Fruit fly (Drosophila melanogaster) whole organism, wandering third instar larva: ENCODE data around the gene CG14668.

Experiments used
- Abd-B ChIP-seq: fragments of >200 bp; optimal IDR thresholded peaks from 2 replicates; lab custom pipeline; 2017; ENCODE audit warnings: missing biosample characterization, missing genetic modification characterization
- CG32264 ChIP-seq: fragments of 200-800 bp; sonication (Bioruptor generic); optimal IDR thresholded peaks from 2 replicates; lab custom pipeline; 2016; ENCODE audit warnings: missing biosample characterization, missing genetic modification characterization
- CG9705 ChIP-seq: fragments of 200-800 bp; sonication (Bioruptor generic); optimal IDR thresholded peaks from 2 replicates; lab custom pipeline; 2018; ENCODE audit warnings: missing biosample characterization, mild to moderate bottlenecking, missing genetic modification characterization
- CrebA ChIP-seq: fragments of 200-800 bp; sonication (Bioruptor generic); optimal IDR thresholded peaks from 2 replicates; lab custom pipeline; 2016; ENCODE audit warnings: missing biosample characterization, mild to moderate bottlenecking, missing genetic modification characterization, borderline replicate concordance
- Dfd ChIP-seq: fragments of >200 bp; optimal IDR thresholded peaks from 2 replicates; lab custom pipeline; 2017; ENCODE audit warnings: missing biosample characterization, missing genetic modification characterization
- Dif ChIP-seq: fragments of 200-275, 200-300 bp; sonication (Bioruptor generic); optimal IDR thresholded peaks from 2 replicates; lab custom pipeline; 2018; ENCODE audit warnings: missing biosample characterization, missing genetic modification characterization; ENCODE audit not compliant: partially characterized antibody
- GATAd ChIP-seq: sonication (Bioruptor generic); optimal IDR thresholded peaks from 2 replicates; lab custom pipeline; 2016; ENCODE audit warnings: missing biosample characterization, missing genetic modification characterization
- HLH106 ChIP-seq: fragments of 200-800 bp; optimal IDR thresholded peaks from 3 replicates; lab custom pipeline; 2019; ENCODE audit warnings: missing biosample characterization, mild to moderate bottlenecking, missing genetic modification characterization, moderate library complexity
- Hnf4 ChIP-seq: fragments of 200-800 bp; sonication (Bioruptor generic); optimal IDR thresholded peaks from 2 replicates; lab custom pipeline; 2016; ENCODE audit warnings: missing biosample characterization, mild to moderate bottlenecking, missing genetic modification characterization
- Hr78 ChIP-seq: fragments of >200 bp; optimal IDR thresholded peaks from 2 replicates; lab custom pipeline; 2017; ENCODE audit warnings: missing biosample characterization, missing genetic modification characterization
- Hr83 ChIP-seq: fragments of 200-300 bp; sonication (Bioruptor generic); optimal IDR thresholded peaks from 2 replicates; lab custom pipeline; 2016; ENCODE audit warnings: missing biosample characterization, mild to moderate bottlenecking, missing genetic modification characterization, moderate library complexity; ENCODE audit not compliant: poor library complexity, severe bottlenecking
- Jra ChIP-seq: sonication (Bioruptor generic); optimal IDR thresholded peaks from 2 replicates; lab custom pipeline; 2016; ENCODE audit warnings: missing biosample characterization, missing genetic modification characterization
- Mio ChIP-seq: sonication (Bioruptor generic); optimal IDR thresholded peaks from 2 replicates; lab custom pipeline; 2016; ENCODE audit warnings: missing biosample characterization, missing genetic modification characterization
- Myc ChIP-seq: fragments of >200 bp; optimal IDR thresholded peaks from 2 replicates; lab custom pipeline; 2017
- N ChIP-seq: fragments of >200 bp; optimal IDR thresholded peaks from 2 replicates; lab custom pipeline; 2018; ENCODE audit warnings: missing biosample characterization, missing external identifiers, missing genetic modification characterization
- OdsH ChIP-seq: fragments of 200-800 bp; sonication (Bioruptor generic); optimal IDR thresholded peaks from 2 replicates; lab custom pipeline; 2016; ENCODE audit warnings: missing biosample characterization, mild to moderate bottlenecking, missing genetic modification characterization
- Rel ChIP-seq, 2 experiments: fragments of 200-800 bp; sonication (Bioruptor generic) in 1 of 2; optimal IDR thresholded peaks; 2 replicates in 1 of 2; 3 replicates in 1 of 2; lab custom pipeline; 2016 to 2019; ENCODE audit warnings: mild to moderate bottlenecking in 2 of 2, missing biosample characterization in 2 of 2, missing genetic modification characterization in 2 of 2, moderate library complexity in 1 of 2
- Sp1 ChIP-seq: fragments of 200-800 bp; sonication (Bioruptor generic); optimal IDR thresholded peaks from 3 replicates; lab custom pipeline; 2019; ENCODE audit warnings: missing biosample characterization, mild to moderate bottlenecking, missing genetic modification characterization, moderate library complexity
- Vsx2 ChIP-seq: fragments of 200-300, 225-300 bp; sonication (Bioruptor generic); optimal IDR thresholded peaks from 2 replicates; lab custom pipeline; 2018; ENCODE audit warnings: missing biosample characterization, missing genetic modification characterization; ENCODE audit not compliant: partially characterized antibody
- br ChIP-seq: fragments of 200-800 bp; sonication (Bioruptor generic); optimal IDR thresholded peaks from 2 replicates; lab custom pipeline; 2016; ENCODE audit warnings: missing biosample characterization, missing genetic modification characterization
- brk ChIP-seq: fragments of 200-800 bp; sonication (Bioruptor generic); optimal IDR thresholded peaks from 2 replicates; lab custom pipeline; 2016; ENCODE audit warnings: missing biosample characterization, mild to moderate bottlenecking, missing genetic modification characterization
- dl ChIP-seq, 2 experiments: fragments of 175-275, 200-275 bp in 1 of 2; fragments of 200-275 bp in 1 of 2; sonication (Bioruptor generic); optimal IDR thresholded peaks; lab custom pipeline; 2018; ENCODE audit warnings: mild to moderate bottlenecking in 2 of 2, missing biosample characterization in 2 of 2, missing genetic modification characterization in 2 of 2, moderate library complexity in 2 of 2; ENCODE audit not compliant: partially characterized antibody in 2 of 2, insufficient read depth in 1 of 2
- dmrt93B ChIP-seq: fragments of 200-800 bp; sonication (Bioruptor generic); optimal IDR thresholded peaks from 2 replicates; lab custom pipeline; 2018; ENCODE audit warnings: missing biosample characterization, mild to moderate bottlenecking, missing genetic modification characterization
- dsf ChIP-seq: sonication (Bioruptor generic); optimal IDR thresholded peaks from 2 replicates; lab custom pipeline; 2016; ENCODE audit warnings: missing biosample characterization, missing genetic modification characterization, borderline replicate concordance
- ey ChIP-seq: fragments of 200-800 bp; sonication (Bioruptor generic); optimal IDR thresholded peaks from 2 replicates; lab custom pipeline; 2016; ENCODE audit warnings: missing biosample characterization, missing genetic modification characterization
- foxo ChIP-seq, 2 experiments: fragments of 200-800 bp; sonication (Bioruptor generic); optimal IDR thresholded peaks; 2 replicates in 1 of 2; 3 replicates in 1 of 2; lab custom pipeline; 2016 to 2017; ENCODE audit warnings: missing biosample characterization in 2 of 2, missing genetic modification characterization in 2 of 2
- fru ChIP-seq: fragments of 200-800 bp; sonication (Bioruptor generic); optimal IDR thresholded peaks from 3 replicates; lab custom pipeline; 2016; ENCODE audit warnings: missing biosample characterization, mild to moderate bottlenecking, missing genetic modification characterization
- h ChIP-seq: fragments of 200-800 bp; sonication (Bioruptor generic); optimal IDR thresholded peaks from 3 replicates; lab custom pipeline; 2016; ENCODE audit warnings: missing biosample characterization, mild to moderate bottlenecking, missing genetic modification characterization
- jim ChIP-seq: fragments of 175-275, 200-325 bp; sonication (Bioruptor generic); optimal IDR thresholded peaks from 2 replicates; lab custom pipeline; 2016; ENCODE audit warnings: missing biosample characterization, mild to moderate bottlenecking, missing genetic modification characterization
- lola ChIP-seq: fragments of >200 bp; optimal IDR thresholded peaks from 2 replicates; lab custom pipeline; 2017; ENCODE audit warnings: missing biosample characterization, missing genetic modification characterization
- pan ChIP-seq: fragments of >200 bp; optimal IDR thresholded peaks from 2 replicates; lab custom pipeline; 2017
- psq ChIP-seq: fragments of 200-800 bp; sonication (Bioruptor generic); optimal IDR thresholded peaks from 3 replicates; lab custom pipeline; 2017; ENCODE audit warnings: missing biosample characterization, mild to moderate bottlenecking, missing genetic modification characterization, moderate library complexity
- rgr ChIP-seq: fragments of 200-800 bp; sonication (Bioruptor generic); optimal IDR thresholded peaks from 3 replicates; lab custom pipeline; 2016; ENCODE audit warnings: missing biosample characterization, mild to moderate bottlenecking, missing genetic modification characterization
- sage ChIP-seq: fragments of 200-800 bp; sonication (Bioruptor generic); optimal IDR thresholded peaks from 2 replicates; lab custom pipeline; 2016; ENCODE audit warnings: missing biosample characterization, mild to moderate bottlenecking, missing genetic modification characterization
- sv ChIP-seq: fragments of 200-800 bp; sonication (Bioruptor generic); optimal IDR thresholded peaks from 3 replicates; lab custom pipeline; 2016; ENCODE audit warnings: missing biosample characterization, missing genetic modification characterization
- tai ChIP-seq: sonication (Bioruptor generic); optimal IDR thresholded peaks from 2 replicates; lab custom pipeline; 2016; ENCODE audit warnings: missing biosample characterization, missing genetic modification characterization
- usp ChIP-seq: fragments of >200 bp; optimal IDR thresholded peaks from 2 replicates; lab custom pipeline; 2017; ENCODE audit warnings: missing biosample characterization, missing genetic modification characterization
- woc ChIP-seq: sonication (Bioruptor generic); optimal IDR thresholded peaks from 2 replicates; lab custom pipeline; 2016; ENCODE audit warnings: missing biosample characterization, mild to moderate bottlenecking, missing genetic modification characterization

The CG14668 gene

dm6 chr3R:5374720-5375119, 12.7 kb downstream of the CG14668 start, which contains the start of the genes hd and CG14667:
TSS of gene hd (minus strand) at chr3R:5374962.
TSS of gene CG14667 (plus strand) at chr3R:5375022.
- TF ChIP-seq GATAd (GFP tag; lab: Kevin White, UChicago) (no peak), jim (GFP tag; lab: Kevin White, UChicago) (no peak), Rel (GFP tag; optimal IDR thresholded peaks at IDR 0.05; lab: Kevin White, UChicago) (no peak), Rel (tag; optimal IDR thresholded peaks at IDR 0.05; lab: Kevin White, UChicago) (no peak), sage (no peak), dsf (no peak), sv (GFP tag; lab: Kevin White, UChicago) (no peak), psq (GFP tag; lab: Kevin White, UChicago) (no peak), Jra (GFP tag; lab: Kevin White, UChicago) (no peak), pan (lab: Kevin White, UChicago) (no peak), ey (GFP tag; lab: Kevin White, UChicago) (no peak), CrebA (GFP tag; lab: Kevin White, UChicago) (no peak), N (GFP tag; lab: Kevin White, UChicago) (no peak), Abd-B (GFP tag; lab: Kevin White, UChicago) (no peak), woc (GFP tag; lab: Kevin White, UChicago) (no peak), rgr (GFP tag; lab: Kevin White, UChicago) (no peak), br (GFP tag; lab: Kevin White, UChicago) (no peak), lola (GFP tag; lab: Kevin White, UChicago) (no peak), Hnf4 (GFP tag; lab: Kevin White, UChicago) (no peak)

DNA sequence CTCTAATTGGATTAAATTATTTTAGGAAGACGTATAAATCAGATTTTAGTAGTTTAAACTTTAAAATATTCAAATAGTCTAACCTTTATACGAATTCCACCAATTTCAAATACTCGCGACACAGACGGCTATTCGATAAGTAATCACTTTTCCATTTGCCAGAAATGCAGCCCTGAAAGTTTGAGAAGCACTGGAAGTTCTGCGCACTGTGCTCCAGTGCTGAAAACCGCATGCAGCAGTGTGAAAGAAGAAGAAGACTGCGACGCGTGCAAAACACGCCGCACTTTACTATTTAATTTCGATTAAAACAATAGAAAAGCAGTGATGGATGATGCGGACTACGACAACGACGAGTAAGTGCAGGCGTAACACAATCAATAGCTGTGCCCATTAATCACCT, 15.9 kb downstream of the CG14668 start, which contains the start of gene Polr2F:
Gene Polr2F (plus strand): TSS at position 233 of the 400 bp plus-strand sequence.
- no peak for TF ChIP-seq Dif (GFP tag; lab: Kevin White, UChicago)
- peak; percentile 22 for TF ChIP-seq sage
- peak; percentile 81 for TF ChIP-seq br (GFP tag; lab: Kevin White, UChicago)
- TF ChIP-seq OdsH (GFP tag; lab: Kevin White, UChicago): peak; percentile 63
- no peak for TF ChIP-seq dl (GFP tag; optimal IDR thresholded peaks at IDR 0.05; lab: Kevin White, UChicago; ENCODE audit: insufficient read depth in 1 of 2, partially characterized antibody in 2 of 2)
- TF ChIP-seq Hr78 (GFP tag; lab: Kevin White, UChicago): no peak
- TF ChIP-seq HLH106 (tag; lab: Kevin White, UChicago): peak; percentile 77
- TF ChIP-seq N (GFP tag; lab: Kevin White, UChicago): no peak
- peak; percentile 78 for TF ChIP-seq sv (GFP tag; lab: Kevin White, UChicago)
- TF ChIP-seq Myc (lab: Kevin White, UChicago): peak; percentile 80
- peak; percentile 89 for TF ChIP-seq rgr (GFP tag; lab: Kevin White, UChicago)
- TF ChIP-seq woc (GFP tag; lab: Kevin White, UChicago): peak; percentile 96
- no peak for TF ChIP-seq Abd-B (GFP tag; lab: Kevin White, UChicago)
- TF ChIP-seq GATAd (GFP tag; lab: Kevin White, UChicago): no peak
- peak; percentile 89 for TF ChIP-seq h (GFP tag; lab: Kevin White, UChicago)
- no peak for TF ChIP-seq Vsx2
- peak in 1 of 2 experiments; percentile 91 for TF ChIP-seq foxo (GFP tag; optimal IDR thresholded peaks at IDR 0.05; lab: Kevin White, UChicago)
- peak; percentile 78 for TF ChIP-seq jim (GFP tag; lab: Kevin White, UChicago)
- TF ChIP-seq psq (GFP tag; lab: Kevin White, UChicago): peak; percentile 65
- TF ChIP-seq usp (GFP tag; lab: Kevin White, UChicago): no peak
- TF ChIP-seq tai (GFP tag; lab: Kevin White, UChicago): no peak
- TF ChIP-seq Hnf4 (GFP tag; lab: Kevin White, UChicago): no peak
- peak; percentile 66 for TF ChIP-seq CG32264 (GFP tag; lab: Kevin White, UChicago)
- TF ChIP-seq brk (GFP tag; lab: Kevin White, UChicago): no peak
- peak; percentile 67 for TF ChIP-seq Sp1 (GFP tag; lab: Kevin White, UChicago)
- TF ChIP-seq Mio (GFP tag; lab: Kevin White, UChicago): peak; percentile 46
- peak; percentile 74 for TF ChIP-seq CG9705 (GFP tag; lab: Kevin White, UChicago)
- TF ChIP-seq Rel (GFP tag; optimal IDR thresholded peaks at IDR 0.05; lab: Kevin White, UChicago): no peak
- peak; percentile 53 for TF ChIP-seq Rel (tag; optimal IDR thresholded peaks at IDR 0.05; lab: Kevin White, UChicago)
- TF ChIP-seq fru (GFP tag; lab: Kevin White, UChicago): peak; percentile 80
- TF ChIP-seq pan (lab: Kevin White, UChicago): no peak
- no peak for TF ChIP-seq lola (GFP tag; lab: Kevin White, UChicago)
- no peak for TF ChIP-seq Dfd
- TF ChIP-seq dmrt93B (GFP tag; lab: Kevin White, UChicago): no peak
- peak; percentile 96 for TF ChIP-seq Hr83
- TF ChIP-seq dsf: no peak
- TF ChIP-seq ey (GFP tag; lab: Kevin White, UChicago): peak; percentile 85
- no peak for TF ChIP-seq CrebA (GFP tag; lab: Kevin White, UChicago)
- no peak for TF ChIP-seq Jra (GFP tag; lab: Kevin White, UChicago)
